Worm (Caenorhabditis elegans): ENCODE results near the gene srsx-28.
A peak's percentile ranks its signal among the peaks of the same experiment; 100 is the strongest.

ce11 chrV:10174632-10175075, 22.3 kb downstream of the srsx-28 start:
- TF ChIP-seq dao-5 (tag; optimal IDR thresholded peaks at IDR 0.05) = no peak
- TF ChIP-seq him-1 (tag; optimal IDR thresholded peaks at IDR 0.05) = peak; percentile 95
